Fruit fly (Drosophila melanogaster) whole organism, embryonic: Measurements from ENCODE around the gene CG6415.
A peak's percentile ranks its signal among the peaks of the same experiment; 100 is the strongest.

Experiments
- C15 ChIP-seq: fragments of 200-800 bp; sonication (Bioruptor generic); IDR thresholded peaks from 3 replicates; pipeline ENCODE4 v1.3.6; 2022; ENCODE audit warnings: missing biosample characterization, missing genetic modification characterization
- CG10267 ChIP-seq: fragments of 200-800 bp; sonication (Bioruptor generic); optimal IDR thresholded peaks from 2 replicates; lab custom pipeline; 2018; ENCODE audit warnings: missing biosample characterization, mild to moderate bottlenecking, missing genetic modification characterization, moderate library complexity
- CG12071 ChIP-seq: fragments of 200-800 bp; sonication (Bioruptor generic); optimal IDR thresholded peaks from 3 replicates; lab custom pipeline; 2018; ENCODE audit warnings: missing biosample characterization, mild to moderate bottlenecking, missing genetic modification characterization
- CG12219 ChIP-seq: fragments of 200-800 bp; sonication (Bioruptor generic); optimal IDR thresholded peaks from 3 replicates; lab custom pipeline; 2018; ENCODE audit warnings: missing biosample characterization, mild to moderate bottlenecking, missing genetic modification characterization
- CG13296 ChIP-seq: fragments of 200-800 bp; sonication (Bioruptor generic); optimal IDR thresholded peaks from 3 replicates; lab custom pipeline; 2018; ENCODE audit warnings: missing biosample characterization, mild to moderate bottlenecking, missing genetic modification characterization
- CG13624 ChIP-seq: fragments of 200-800 bp; sonication (Bioruptor generic); optimal IDR thresholded peaks from 2 replicates; lab custom pipeline; 2016; ENCODE audit warnings: missing biosample characterization, missing genetic modification characterization
- CG14710 ChIP-seq: fragments of 200-800 bp; sonication (Bioruptor generic); optimal IDR thresholded peaks from 3 replicates; lab custom pipeline; 2019; ENCODE audit warnings: missing biosample characterization, mild to moderate bottlenecking, missing genetic modification characterization, moderate library complexity
- CG15601 ChIP-seq: fragments of 200-800 bp; sonication (Bioruptor generic); optimal IDR thresholded peaks from 3 replicates; lab custom pipeline; 2019; ENCODE audit warnings: missing biosample characterization, mild to moderate bottlenecking, missing genetic modification characterization, moderate library complexity
- CG17328 ChIP-seq: fragments of 200-800 bp; sonication (Bioruptor generic); IDR thresholded peaks from 2 replicates; pipeline ENCODE4 v1.3.6; 2022; ENCODE audit warnings: missing biosample characterization, missing genetic modification characterization
- CG18764 ChIP-seq: fragments of 200-800 bp; sonication (Bioruptor generic); optimal IDR thresholded peaks from 3 replicates; lab custom pipeline; 2016; ENCODE audit warnings: missing biosample characterization, missing genetic modification characterization
- CG3281 ChIP-seq: fragments of 200-800 bp; sonication (Bioruptor generic); optimal IDR thresholded peaks from 3 replicates; lab custom pipeline; 2017; ENCODE audit warnings: missing biosample characterization, mild to moderate bottlenecking, missing genetic modification characterization
- CG3407 ChIP-seq: fragments of 200-800 bp; sonication (Bioruptor generic); optimal IDR thresholded peaks from 2 replicates; lab custom pipeline; 2018; ENCODE audit warnings: missing biosample characterization, mild to moderate bottlenecking, missing genetic modification characterization
- CG6254 ChIP-seq: fragments of 200-800 bp; sonication (Bioruptor generic); optimal IDR thresholded peaks from 3 replicates; lab custom pipeline; 2017; ENCODE audit warnings: mild to moderate bottlenecking, missing biosample characterization, missing genetic modification reagents, missing genetic modification characterization
- CG6654 ChIP-seq: fragments of 200-800 bp; sonication (Bioruptor generic); optimal IDR thresholded peaks from 2 replicates; lab custom pipeline; 2017; ENCODE audit warnings: missing biosample characterization, mild to moderate bottlenecking, missing genetic modification characterization
- CG7556 ChIP-seq: fragments of 200-800 bp; sonication (Bioruptor generic); optimal IDR thresholded peaks from 2 replicates; lab custom pipeline; 2017; ENCODE audit warnings: missing biosample characterization, mild to moderate bottlenecking, missing genetic modification characterization
- CG7987 ChIP-seq: fragments of 200-800 bp; sonication (Bioruptor generic); optimal IDR thresholded peaks from 2 replicates; lab custom pipeline; 2018; ENCODE audit warnings: missing biosample characterization, mild to moderate bottlenecking, missing genetic modification characterization, moderate library complexity
- CG8359 ChIP-seq: fragments of 200-800 bp; sonication (Bioruptor generic); optimal IDR thresholded peaks from 2 replicates; lab custom pipeline; 2017; ENCODE audit warnings: missing biosample characterization, mild to moderate bottlenecking, missing genetic modification characterization, borderline replicate concordance
- CG8765 ChIP-seq: fragments of 200-800 bp; sonication (Bioruptor generic); IDR thresholded peaks from 2 replicates; pipeline ENCODE4 v1.3.6; 2022; ENCODE audit warnings: missing biosample characterization, missing genetic modification characterization
- CoRest ChIP-seq: fragments of 200-800 bp; sonication (Bioruptor generic); optimal IDR thresholded peaks from 3 replicates; lab custom pipeline; 2018; ENCODE audit warnings: missing biosample characterization, mild to moderate bottlenecking, missing genetic modification characterization, moderate library complexity
- Gsc ChIP-seq: fragments of 200-800 bp; sonication (Bioruptor generic); IDR thresholded peaks from 2 replicates; pipeline ENCODE4 v1.3.6; 2022; ENCODE audit warnings: missing biosample characterization, missing genetic modification characterization
- Hr51 ChIP-seq, 2 experiments: fragments of 200-800 bp; sonication (Bioruptor generic); optimal IDR thresholded peaks; 2 replicates in 1 of 2; 3 replicates in 1 of 2; lab custom pipeline; 2016 to 2018; ENCODE audit warnings: missing biosample characterization in 2 of 2, missing genetic modification characterization in 2 of 2, mild to moderate bottlenecking in 1 of 2, moderate library complexity in 1 of 2
- MTF-1 ChIP-seq: fragments of 200-800 bp; sonication (Bioruptor generic); optimal IDR thresholded peaks from 2 replicates; lab custom pipeline; 2018; ENCODE audit warnings: missing biosample characterization, mild to moderate bottlenecking, missing genetic modification characterization, borderline replicate concordance
- Nf-YA ChIP-seq: fragments of 200-800 bp; sonication (Bioruptor generic); IDR thresholded peaks from 2 replicates; pipeline ENCODE4 v1.3.6; 2022; ENCODE audit warnings: missing biosample characterization, missing genetic modification characterization
- Poxn ChIP-seq: fragments of 200-800 bp; sonication (Bioruptor generic); IDR thresholded peaks from 2 replicates; pipeline ENCODE4 v1.3.6; 2022; ENCODE audit warnings: missing biosample characterization, missing genetic modification characterization
- Sin3A ChIP-seq: fragments of >200 bp; optimal IDR thresholded peaks from 2 replicates; lab custom pipeline; 2018
- Sox100B ChIP-seq: fragments of 200-800 bp; sonication (Bioruptor generic); optimal IDR thresholded peaks from 3 replicates; lab custom pipeline; 2018; ENCODE audit warnings: missing biosample characterization, mild to moderate bottlenecking, missing genetic modification characterization
- Xbp1 ChIP-seq: fragments of 200-800 bp; sonication (Bioruptor generic); optimal IDR thresholded peaks from 3 replicates; lab custom pipeline; 2016; ENCODE audit warnings: missing biosample characterization, mild to moderate bottlenecking, missing genetic modification characterization
- abd-A ChIP-seq: fragments of 200-800 bp; sonication (Bioruptor generic); optimal IDR thresholded peaks from 3 replicates; lab custom pipeline; 2019; ENCODE audit warnings: missing biosample characterization, mild to moderate bottlenecking, missing genetic modification characterization, moderate library complexity
- br ChIP-seq: fragments of >200 bp; optimal IDR thresholded peaks from 2 replicates; lab custom pipeline; 2017
- chm ChIP-seq: fragments of 200-800 bp; sonication (Bioruptor generic); IDR thresholded peaks from 2 replicates; pipeline ENCODE4 v1.3.6; 2022; ENCODE audit warnings: missing biosample characterization, missing genetic modification characterization
- crc ChIP-seq: fragments of 200-800 bp; sonication (Bioruptor generic); optimal IDR thresholded peaks from 2 replicates; lab custom pipeline; 2016; ENCODE audit warnings: missing biosample characterization, missing genetic modification characterization
- emc ChIP-seq: fragments of 200-800 bp; sonication (Bioruptor generic); optimal IDR thresholded peaks from 2 replicates; lab custom pipeline; 2016; ENCODE audit warnings: missing biosample characterization, missing genetic modification characterization
- fu2 ChIP-seq: fragments of 200-800 bp; sonication (Bioruptor generic); optimal IDR thresholded peaks from 2 replicates; lab custom pipeline; 2016; ENCODE audit warnings: missing biosample characterization, missing genetic modification characterization
- gcm2 ChIP-seq: fragments of 200-800 bp; sonication (Bioruptor generic); optimal IDR thresholded peaks from 2 replicates; lab custom pipeline; 2016; ENCODE audit warnings: missing biosample characterization, missing genetic modification characterization
- gt ChIP-seq: fragments of 200-800 bp; sonication (Bioruptor generic); IDR thresholded peaks from 2 replicates; pipeline ENCODE4 v1.3.6; 2022; ENCODE audit warnings: missing biosample characterization, missing genetic modification characterization
- hb ChIP-seq: fragments of 200-800 bp; sonication (Bioruptor generic); IDR thresholded peaks from 3 replicates; pipeline ENCODE4 v1.3.6; 2022; ENCODE audit warnings: missing biosample characterization, missing genetic modification characterization; ENCODE audit not compliant: partially characterized antibody
- hbn ChIP-seq: fragments of 200-800 bp; sonication (Bioruptor generic); IDR thresholded peaks from 2 replicates; pipeline ENCODE4 v1.3.6; 2022; ENCODE audit warnings: missing biosample characterization, missing genetic modification characterization; ENCODE audit not compliant: partially characterized antibody
- insv ChIP-seq, 2 experiments: fragments of 200-800 bp; sonication (Bioruptor generic); optimal IDR thresholded peaks; 3 replicates each; lab custom pipeline; 2016 to 2018; ENCODE audit warnings: missing biosample characterization in 2 of 2, missing genetic modification characterization in 2 of 2
- klu ChIP-seq: fragments of 200-800 bp; sonication (Bioruptor generic); IDR thresholded peaks from 2 replicates; pipeline ENCODE4 v1.3.6; 2022; ENCODE audit warnings: missing biosample characterization, missing genetic modification characterization
- nerfin-2 ChIP-seq: fragments of 200-800 bp; sonication (Bioruptor generic); IDR thresholded peaks from 2 replicates; pipeline ENCODE4 v1.3.6; 2022; ENCODE audit warnings: missing biosample characterization, missing genetic modification characterization; ENCODE audit not compliant: partially characterized antibody
- peb ChIP-seq: fragments of 200-800 bp; sonication (Bioruptor generic); IDR thresholded peaks from 2 replicates; pipeline ENCODE4 v1.3.6; 2022; ENCODE audit warnings: missing biosample characterization, missing genetic modification characterization
- pzg ChIP-seq: fragments of 200-800 bp; sonication (Bioruptor generic); optimal IDR thresholded peaks from 3 replicates; lab custom pipeline; 2018; ENCODE audit warnings: missing biosample characterization, mild to moderate bottlenecking, missing genetic modification characterization, moderate library complexity
- rib ChIP-seq: fragments of 200-800 bp; sonication (Bioruptor generic); IDR thresholded peaks from 2 replicates; pipeline ENCODE4 v1.3.6; 2022; ENCODE audit warnings: missing biosample characterization, missing genetic modification characterization
- sc ChIP-seq, 3 experiments: fragments of >200 bp in 2 of 3; fragments of 200-800 bp in 1 of 3; sonication (Bioruptor generic) in 1 of 3; optimal IDR thresholded peaks; 2 replicates in 2 of 3; 3 replicates in 1 of 3; lab custom pipeline; 2017; ENCODE audit warnings: mild to moderate bottlenecking in 1 of 3, missing biosample characterization in 1 of 3, missing genetic modification characterization in 1 of 3, missing genetic modification reagents in 1 of 3
- sd ChIP-seq: fragments of 200-800 bp; sonication (Bioruptor generic); optimal IDR thresholded peaks from 3 replicates; lab custom pipeline; 2018; ENCODE audit warnings: missing biosample characterization, mild to moderate bottlenecking, missing genetic modification characterization, moderate library complexity
- sisA ChIP-seq: fragments of 200-800 bp; sonication (Bioruptor generic); IDR thresholded peaks from 2 replicates; pipeline ENCODE4 v1.3.6; 2022; ENCODE audit warnings: missing biosample characterization, missing genetic modification characterization
- tap ChIP-seq: fragments of 200-800 bp; optimal IDR thresholded peaks from 3 replicates; lab custom pipeline; 2019; ENCODE audit warnings: missing biosample characterization, mild to moderate bottlenecking, missing genetic modification characterization, moderate library complexity
- zf30C ChIP-seq: fragments of 200-800 bp; sonication (Bioruptor generic); optimal IDR thresholded peaks from 3 replicates; lab custom pipeline; 2018; ENCODE audit warnings: missing biosample characterization, mild to moderate bottlenecking, missing genetic modification characterization

Gene CG6415

DNA sequence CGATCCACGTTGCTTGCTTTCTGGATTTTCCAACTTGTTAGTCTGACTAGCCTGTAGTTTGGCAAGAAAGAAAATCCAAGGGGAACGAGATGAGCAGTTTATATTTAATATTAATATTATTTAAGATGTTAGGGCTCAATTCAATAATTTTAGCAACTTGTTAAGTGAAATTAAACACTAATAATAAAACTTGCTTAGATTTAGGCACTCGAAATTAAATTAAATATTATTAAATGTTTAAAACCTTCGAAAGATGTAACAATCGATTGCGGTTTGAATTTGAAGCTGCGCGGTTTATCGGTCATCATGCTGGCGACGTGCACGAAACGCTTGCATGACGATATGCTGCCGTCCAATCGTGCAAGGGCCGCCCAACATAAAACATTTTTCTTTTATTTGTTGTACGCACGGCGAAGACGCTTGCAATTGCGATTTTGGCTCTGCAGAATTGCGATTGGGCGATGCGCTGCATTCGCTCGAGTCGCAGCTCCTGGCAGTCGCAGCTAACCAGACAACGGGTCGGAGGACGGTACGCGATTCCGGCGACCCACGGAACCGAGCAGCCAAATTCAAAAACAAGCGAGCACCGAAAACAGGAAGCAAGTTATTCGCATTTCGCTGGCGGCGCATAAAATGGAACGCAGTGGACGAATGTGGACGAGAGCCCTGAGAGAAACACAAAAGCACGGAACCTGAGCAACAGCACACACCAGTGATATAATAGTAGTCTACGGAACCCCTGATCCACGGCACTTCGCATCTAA, 33.8 kb downstream of the CG6415 start, which contains the start of the genes Vha16-5 and CG12299:
Gene Vha16-5, minus strand, starts transcription at position 51 of the 764 bp plus-strand sequence.
Gene CG12299, plus strand, starts transcription at position 353 of the 764 bp plus-strand sequence.
- TF ChIP-seq CG18764 (GFP tag; lab: Kevin White, UChicago) (peak; percentile 99), sc (optimal IDR thresholded peaks at IDR 0.05; lab: Kevin White, UChicago) (no peak), sc (GFP tag; optimal IDR thresholded peaks at IDR 0.05; lab: Kevin White, UChicago) (no peak), Nf-YA (GFP tag; lab: Robert Waterston, UW) (peak; percentile 74; the same call in 1 of the 2 replicates), Sin3A (lab: Kevin White, UChicago) (no peak), CG6654 (no peak), CG15601 (peak; percentile 76), Poxn (GFP tag; lab: Robert Waterston, UW) (peak; percentile 21; the same call in 1 of the 2 replicates), sd (no peak), sisA (peak; percentile 93), zf30C (GFP tag; lab: Kevin White, UChicago) (no peak), klu (GFP tag; lab: Robert Waterston, UW) (peak; percentile 54; the same call in 1 of the 2 replicates), Hr51 (GFP tag; optimal IDR thresholded peaks at IDR 0.05; lab: Kevin White, UChicago) (peak in 1 of 2 experiments; percentile 90), CG7556 (GFP tag; lab: Kevin White, UChicago) (peak; percentile 51), fu2 (GFP tag; lab: Kevin White, UChicago) (peak; percentile 83), CG3407 (GFP tag; lab: Kevin White, UChicago) (peak; percentile 47), CG6254 (no peak), CG8765 (GFP tag; lab: Robert Waterston, UW) (peak; percentile 88; the same call in 1 of the 2 replicates), br (lab: Kevin White, UChicago) (no peak), CG12071 (GFP tag; lab: Kevin White, UChicago) (no peak), peb (peak; percentile 82), hb (GFP tag; lab: Robert Waterston, UW) (peak; percentile 84), crc (no peak), CG14710 (tag; lab: Kevin White, UChicago) (peak; percentile 76), CG12219 (GFP tag; lab: Kevin White, UChicago) (no peak), gt (GFP tag; lab: Robert Waterston, UW) (peak; percentile 69), emc (GFP tag; lab: Kevin White, UChicago) (peak; percentile 58), gcm2 (peak; percentile 68), C15 (0 out of 3 replicates have a peak, but pooled peaks have one; percentile 29), CoRest (tag; lab: Kevin White, UChicago) (peak; percentile 74), pzg (GFP tag; lab: Kevin White, UChicago) (peak; percentile 68), MTF-1 (no peak), CG17328 (GFP tag; lab: Robert Waterston, UW) (peak; percentile 93), Gsc (GFP tag; lab: Robert Waterston, UW) (0 out of 2 replicates have a peak, but pooled peaks have one; percentile 39), CG13624 (peak; percentile 77), abd-A (tag; lab: Kevin White, UChicago) (no peak), CG13296 (GFP tag; lab: Kevin White, UChicago) (peak; percentile 49), CG3281 (no peak), Xbp1 (GFP tag; lab: Kevin White, UChicago) (peak; percentile 96), chm (GFP tag; lab: Robert Waterston, UW) (peak; percentile 97), CG10267 (tag; lab: Kevin White, UChicago) (peak; percentile 57), nerfin-2 (GFP tag; lab: Robert Waterston, UW) (peak; percentile 85), Sox100B (no peak), rib (GFP tag; lab: Robert Waterston, UW) (peak; percentile 57; the same call in 1 of the 2 replicates), hbn (peak; percentile 63), tap (tag; lab: Kevin White, UChicago) (no peak), CG7987 (GFP tag; lab: Kevin White, UChicago) (peak; percentile 78), CG8359 (no peak), insv (GFP tag; optimal IDR thresholded peaks at IDR 0.05; lab: Kevin White, UChicago) (no peak)
